Worm (Caenorhabditis elegans) whole organism, L1 larva: ENCODE data around the gene hpo-7.

Experiments
- mdl-1 ChIP-seq, 2 experiments: fragments of 150-350 bp; optimal IDR thresholded peaks; 2 replicates each; lab custom pipeline; 2014 to 2017; ENCODE audit warnings: missing biosample characterization in 2 of 2, missing genetic modification characterization in 2 of 2, inconsistent platforms in 1 of 2
- nhr-76 ChIP-seq: sonication (generic microtip); optimal IDR thresholded peaks from 2 replicates; lab custom pipeline; 2017; ENCODE audit warnings: missing biosample characterization, missing genetic modification characterization

- no peak for TF ChIP-seq nhr-76
- TF ChIP-seq mdl-1 (tag; optimal IDR thresholded peaks at IDR 0.05; lab: Kevin White, UChicago): no peak
Measured at ce11 chrII:2152455-2152854, 17.0 kb upstream of the hpo-7 start.
